Fruit fly (Drosophila melanogaster): Measurements from ENCODE around the gene CG15169.

CG15169 gene

dm6 chr2L:18957142-18957674 lies 33.6 kb upstream of the CG15169 start, which contains the start of gene Bhmt:
TSS of gene Bhmt (minus strand) at chr2L:18957311.
- TF ChIP-seq Mnt (GFP tag; optimal IDR thresholded peaks at IDR 0.05) (peak; percentile 68), CG14711 (tag; optimal IDR thresholded peaks at IDR 0.05) (peak; percentile 91), tj (GFP tag; optimal IDR thresholded peaks at IDR 0.05) (peak; percentile 100), CG1620 (GFP tag; optimal IDR thresholded peaks at IDR 0.05) (no peak), cnc (optimal IDR thresholded peaks at IDR 0.05) (no peak), CG33017 (tag; optimal IDR thresholded peaks at IDR 0.05) (peak; percentile 91), bab1 (GFP tag; optimal IDR thresholded peaks at IDR 0.05) (peak; percentile 91), CG12768 (GFP tag; optimal IDR thresholded peaks at IDR 0.05) (peak; percentile 74), cic (GFP tag; optimal IDR thresholded peaks at IDR 0.05) (peak; percentile 84), Crg-1 (GFP tag; optimal IDR thresholded peaks at IDR 0.05) (peak; percentile 18), pad (GFP tag; optimal IDR thresholded peaks at IDR 0.05) (peak; percentile 71), toe (GFP tag; optimal IDR thresholded peaks at IDR 0.05) (no peak), CG7045 (GFP tag; optimal IDR thresholded peaks at IDR 0.05) (peak; percentile 81), ovo (GFP tag; optimal IDR thresholded peaks at IDR 0.05) (peak; percentile 15), Clk (GFP tag; optimal IDR thresholded peaks at IDR 0.05) (peak; percentile 56), Hr96 (GFP tag; optimal IDR thresholded peaks at IDR 0.05) (no peak), CG7101 (tag; optimal IDR thresholded peaks at IDR 0.05) (peak; percentile 92), CG5204 (GFP tag; optimal IDR thresholded peaks at IDR 0.05) (no peak), kay (GFP tag; ENCODE audit: borderline replicate concordance) (peak; percentile 95), CG11617 (GFP tag; optimal IDR thresholded peaks at IDR 0.05) (peak; percentile 89)

dm6 chr2L:18965367-18966213 lies 25.2 kb upstream of the CG15169 start:
- TF ChIP-seq Clk (GFP tag; optimal IDR thresholded peaks at IDR 0.05) (peak; percentile 26), cic (GFP tag; optimal IDR thresholded peaks at IDR 0.05) (peak; percentile 41), CG33017 (tag; optimal IDR thresholded peaks at IDR 0.05) (peak; percentile 40), kay (GFP tag; ENCODE audit: borderline replicate concordance) (peak; percentile 58), CG7101 (tag; optimal IDR thresholded peaks at IDR 0.05) (no peak)

- peak; percentile 92 for TF ChIP-seq CG7045 (GFP tag; optimal IDR thresholded peaks at IDR 0.05)
- TF ChIP-seq CG33017 (tag; optimal IDR thresholded peaks at IDR 0.05), result peak; percentile 86
- peak; percentile 89 for TF ChIP-seq CG14711 (tag; optimal IDR thresholded peaks at IDR 0.05)
- TF ChIP-seq cic (GFP tag; optimal IDR thresholded peaks at IDR 0.05), result peak; percentile 66
- TF ChIP-seq CG7101 (tag; optimal IDR thresholded peaks at IDR 0.05), result peak; percentile 90
- peak; percentile 84 for TF ChIP-seq toe (GFP tag; optimal IDR thresholded peaks at IDR 0.05)
- peak; percentile 71 for TF ChIP-seq ovo (GFP tag; optimal IDR thresholded peaks at IDR 0.05)
- TF ChIP-seq CG11617 (GFP tag; optimal IDR thresholded peaks at IDR 0.05), result peak; percentile 81
- TF ChIP-seq Crg-1 (GFP tag; optimal IDR thresholded peaks at IDR 0.05), result peak; percentile 75
- TF ChIP-seq tj (GFP tag; optimal IDR thresholded peaks at IDR 0.05), result peak; percentile 49
- TF ChIP-seq Mnt (GFP tag; optimal IDR thresholded peaks at IDR 0.05), result peak; percentile 62
- TF ChIP-seq CG1620 (GFP tag; optimal IDR thresholded peaks at IDR 0.05), result peak; percentile 74
- TF ChIP-seq CG5204 (GFP tag; optimal IDR thresholded peaks at IDR 0.05), result peak; percentile 84
- no peak for TF ChIP-seq cnc (optimal IDR thresholded peaks at IDR 0.05)
- peak; percentile 91 for TF ChIP-seq bab1 (GFP tag; optimal IDR thresholded peaks at IDR 0.05)
- TF ChIP-seq Hr96 (GFP tag; optimal IDR thresholded peaks at IDR 0.05), result peak; percentile 45
- TF ChIP-seq pad (GFP tag; optimal IDR thresholded peaks at IDR 0.05), result peak; percentile 49
- TF ChIP-seq CG12768 (GFP tag; optimal IDR thresholded peaks at IDR 0.05), result peak; percentile 87
- no peak for TF ChIP-seq kay (GFP tag; ENCODE audit: borderline replicate concordance)
- TF ChIP-seq Clk (GFP tag; optimal IDR thresholded peaks at IDR 0.05), result peak; percentile 49
These were observed 24.6 kb upstream of the CG15169 start for dm6 chr2L:18966214-18966556.

- peak; percentile 51 for TF ChIP-seq pad (GFP tag; optimal IDR thresholded peaks at IDR 0.05)
- no peak for TF ChIP-seq ovo (GFP tag; optimal IDR thresholded peaks at IDR 0.05)
- TF ChIP-seq CG11617 (GFP tag; optimal IDR thresholded peaks at IDR 0.05), result peak; percentile 82
- no peak for TF ChIP-seq cic (GFP tag; optimal IDR thresholded peaks at IDR 0.05)
- TF ChIP-seq Hr96 (GFP tag; optimal IDR thresholded peaks at IDR 0.05), result no peak
- peak; percentile 31 for TF ChIP-seq tj (GFP tag; optimal IDR thresholded peaks at IDR 0.05)
- TF ChIP-seq Mnt (GFP tag; optimal IDR thresholded peaks at IDR 0.05), result no peak
- TF ChIP-seq kay (GFP tag; ENCODE audit: borderline replicate concordance), result peak; percentile 26
- peak; percentile 42 for TF ChIP-seq CG12768 (GFP tag; optimal IDR thresholded peaks at IDR 0.05)
- peak; percentile 79 for TF ChIP-seq CG14711 (tag; optimal IDR thresholded peaks at IDR 0.05)
- TF ChIP-seq CG5204 (GFP tag; optimal IDR thresholded peaks at IDR 0.05), result peak; percentile 13
- TF ChIP-seq bab1 (GFP tag; optimal IDR thresholded peaks at IDR 0.05), result peak; percentile 92
- TF ChIP-seq cnc (optimal IDR thresholded peaks at IDR 0.05), result no peak
- peak; percentile 60 for TF ChIP-seq CG7045 (GFP tag; optimal IDR thresholded peaks at IDR 0.05)
- peak; percentile 12 for TF ChIP-seq CG33017 (tag; optimal IDR thresholded peaks at IDR 0.05)
- TF ChIP-seq CG1620 (GFP tag; optimal IDR thresholded peaks at IDR 0.05), result no peak
- peak; percentile 78 for TF ChIP-seq CG7101 (tag; optimal IDR thresholded peaks at IDR 0.05)
These were observed 24.0 kb upstream of the CG15169 start for dm6 chr2L:18966844-18967243.

DNA sequence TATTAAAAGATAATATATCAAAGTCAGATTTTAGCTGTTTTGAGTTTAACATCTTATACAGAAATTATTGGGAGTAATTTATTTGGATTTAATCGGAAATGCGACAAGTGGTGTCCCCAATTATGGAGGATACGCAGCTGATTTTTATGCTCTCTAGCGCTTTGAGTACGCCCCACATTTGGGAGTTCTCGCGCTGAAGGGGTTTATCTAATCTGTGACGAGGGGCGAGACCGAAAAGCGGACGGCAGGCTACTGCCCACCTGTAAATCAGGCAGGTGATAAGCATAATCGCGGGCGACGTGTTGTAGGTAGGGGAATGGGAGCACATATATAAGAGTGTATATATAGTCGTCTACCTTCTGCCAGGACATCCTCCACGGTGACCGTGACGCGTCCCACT lies 22.9 kb upstream of the CG15169 start:
- TF ChIP-seq CG5204 (GFP tag; optimal IDR thresholded peaks at IDR 0.05) (no peak), CG1620 (GFP tag; optimal IDR thresholded peaks at IDR 0.05) (no peak), CG33017 (tag; optimal IDR thresholded peaks at IDR 0.05) (no peak)

Data from whole organism, adult.